Fruit fly (Drosophila melanogaster) whole organism: ENCODE results near the gene Zn72D.

Experiments
- CG8478 ChIP-seq: fragments of >200 bp; optimal IDR thresholded peaks from 2 replicates; lab custom pipeline; 2018; ENCODE audit warnings: inconsistent platforms
- EcR ChIP-seq, 2 experiments: fragments of >200 bp; optimal IDR thresholded peaks; 2 replicates each; lab custom pipeline; 2017; ENCODE audit warnings: missing biosample characterization in 2 of 2, missing genetic modification characterization in 2 of 2, missing genetic modification reagents in 2 of 2
- pan ChIP-seq: fragments of >200 bp; optimal IDR thresholded peaks from 2 replicates; lab custom pipeline; 2017
- psq ChIP-seq: fragments of >200 bp; optimal IDR thresholded peaks from 2 replicates; lab custom pipeline; 2017
- usp ChIP-seq: fragments of >200 bp; optimal IDR thresholded peaks from 2 replicates; lab custom pipeline; 2017; ENCODE audit warnings: missing biosample characterization, missing genetic modification characterization, mixed read lengths

DNA sequence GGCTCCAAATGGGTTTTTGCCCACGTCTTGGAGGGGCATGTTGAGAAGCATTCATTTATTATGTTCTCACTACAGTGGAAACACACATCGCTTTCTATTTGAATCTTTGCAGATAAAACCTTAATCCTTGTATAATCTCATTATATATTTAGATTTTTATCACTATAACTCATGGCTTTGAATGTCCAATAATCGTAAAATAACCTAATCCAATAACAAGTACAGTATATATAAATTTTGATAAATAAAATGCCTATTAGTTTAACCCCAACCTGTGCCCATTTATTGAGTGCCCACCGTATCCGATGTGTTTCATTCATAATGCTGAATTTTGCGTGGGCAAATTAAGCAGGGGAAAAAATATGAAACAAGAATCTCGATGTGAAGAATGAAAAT is 34.1 kb upstream of the Zn72D start:
- TF ChIP-seq CG8478 (no peak), psq (no peak), pan (lab: Kevin White, UChicago) (no peak), usp (GFP tag; lab: Kevin White, UChicago) (no peak), EcR (GFP tag; optimal IDR thresholded peaks at IDR 0.05; lab: Kevin White, UChicago) (no peak)
